Worm (Caenorhabditis elegans): ENCODE data around the gene Y69H2.9.

- no peak for TF ChIP-seq cog-1 (tag; optimal IDR thresholded peaks at IDR 0.05)
- no peak for TF ChIP-seq med-1 (GFP tag; optimal IDR thresholded peaks at IDR 0.05; ENCODE audit: insufficient read depth)
- no peak for TF ChIP-seq ztf-29 (GFP tag; IDR thresholded peaks at IDR 0.05)
- peak; percentile 75 for TF ChIP-seq tab-1 (GFP tag; IDR thresholded peaks at IDR 0.05)
- TF ChIP-seq ref-1 (GFP tag; conservative IDR thresholded peaks at IDR 0.05), result peak; percentile 43
- no peak for TF ChIP-seq flt-1 (GFP tag; IDR thresholded peaks at IDR 0.05)
- peak; percentile 54 for TF ChIP-seq T22C8.4 (GFP tag; IDR thresholded peaks at IDR 0.05)
- TF ChIP-seq ztf-23 (GFP tag; IDR thresholded peaks at IDR 0.05), result no peak
- no peak for TF ChIP-seq klf-2 (GFP tag; conservative IDR thresholded peaks at IDR 0.05)
Measured at ce11 chrV:18712118-18712517, 10.8 kb downstream of the Y69H2.9 start.
